Fruit fly (Drosophila melanogaster) whole organism, embryonic: ENCODE data around the gene dlg1.

Experiments
- CG10267 ChIP-seq: fragments of 200-800 bp; sonication (Bioruptor generic); optimal IDR thresholded peaks from 2 replicates; lab custom pipeline; 2018; ENCODE audit warnings: missing biosample characterization, mild to moderate bottlenecking, missing genetic modification characterization, moderate library complexity
- CG15696 ChIP-seq: fragments of 200-800 bp; sonication (Bioruptor generic); optimal IDR thresholded peaks from 2 replicates; lab custom pipeline; 2019; ENCODE audit warnings: missing biosample characterization, mild to moderate bottlenecking, missing genetic modification characterization, moderate library complexity
- CG16779 ChIP-seq: fragments of 200-800 bp; sonication (Bioruptor generic); IDR thresholded peaks from 2 replicates; pipeline ENCODE4 v1.3.6; 2022; ENCODE audit warnings: missing biosample characterization, missing genetic modification characterization
- CG17829 ChIP-seq: fragments of 200-800 bp; optimal IDR thresholded peaks from 2 replicates; lab custom pipeline; 2019; ENCODE audit warnings: missing biosample characterization, mild to moderate bottlenecking, missing genetic modification characterization, moderate library complexity
- CG18476 ChIP-seq: fragments of 200-800 bp; sonication (Bioruptor generic); optimal IDR thresholded peaks from 2 replicates; lab custom pipeline; 2016; ENCODE audit warnings: missing biosample characterization, mild to moderate bottlenecking, missing genetic modification characterization
- CG2712 ChIP-seq: fragments of 200-800 bp; optimal IDR thresholded peaks from 3 replicates; lab custom pipeline; 2019; ENCODE audit warnings: missing biosample characterization, mild to moderate bottlenecking, missing genetic modification characterization, moderate library complexity
- CG31388 ChIP-seq: fragments of 200-800 bp; sonication (Bioruptor generic); optimal IDR thresholded peaks from 2 replicates; lab custom pipeline; 2016; ENCODE audit warnings: missing biosample characterization, missing genetic modification characterization
- CG33557 ChIP-seq: fragments of 200-800 bp; sonication (Bioruptor generic); optimal IDR thresholded peaks from 2 replicates; lab custom pipeline; 2019; ENCODE audit warnings: missing biosample characterization, mild to moderate bottlenecking, missing genetic modification characterization, moderate library complexity
- CG3726 ChIP-seq: fragments of 200-800 bp; sonication (Bioruptor generic); IDR thresholded peaks from 3 replicates; pipeline ENCODE4, ENCODE4 v1.3.6; 2022; ENCODE audit warnings: missing biosample characterization, missing genetic modification characterization
- CG3838 ChIP-seq: fragments of 200-800 bp; sonication (Bioruptor generic); optimal IDR thresholded peaks from 3 replicates; lab custom pipeline; 2016; ENCODE audit warnings: missing biosample characterization, missing genetic modification characterization
- CG4328 ChIP-seq: fragments of 200-800 bp; sonication (Bioruptor generic); optimal IDR thresholded peaks from 3 replicates; lab custom pipeline; 2017; ENCODE audit warnings: missing biosample characterization, missing genetic modification reagents, missing genetic modification characterization
- CG4360 ChIP-seq: fragments of 200-800 bp; sonication (Bioruptor generic); IDR thresholded peaks from 2 replicates; pipeline ENCODE4 v1.3.6; 2022; ENCODE audit warnings: missing biosample characterization, missing genetic modification characterization
- CG4820 ChIP-seq: fragments of 200-800 bp; sonication (Bioruptor generic); optimal IDR thresholded peaks from 3 replicates; lab custom pipeline; 2016; ENCODE audit warnings: missing biosample characterization, missing genetic modification characterization
- CG5180 ChIP-seq: fragments of 200-800 bp; sonication (Bioruptor generic); optimal IDR thresholded peaks from 3 replicates; lab custom pipeline; 2017; ENCODE audit warnings: missing biosample characterization, missing genetic modification characterization, mild to moderate bottlenecking, moderate library complexity, missing genetic modification reagents
- CG6254 ChIP-seq: fragments of 200-800 bp; sonication (Bioruptor generic); optimal IDR thresholded peaks from 3 replicates; lab custom pipeline; 2017; ENCODE audit warnings: mild to moderate bottlenecking, missing biosample characterization, missing genetic modification reagents, missing genetic modification characterization
- CG6689 ChIP-seq: fragments of 200-800 bp; sonication (Bioruptor generic); IDR thresholded peaks from 2 replicates; pipeline ENCODE4 v1.3.6; 2022; ENCODE audit warnings: missing biosample characterization, missing genetic modification characterization
- CG6791 ChIP-seq: fragments of 200-800 bp; sonication (Bioruptor generic); IDR thresholded peaks from 3 replicates; pipeline ENCODE4 v1.3.6; 2022; ENCODE audit warnings: missing biosample characterization, missing genetic modification characterization; ENCODE audit not compliant: partially characterized antibody
- CG8281 ChIP-seq: fragments of 200-800 bp; sonication (Bioruptor generic); optimal IDR thresholded peaks from 2 replicates; lab custom pipeline; 2018; ENCODE audit warnings: missing biosample characterization, mild to moderate bottlenecking, missing genetic modification characterization, moderate library complexity
- CG8359 ChIP-seq: fragments of 200-800 bp; sonication (Bioruptor generic); optimal IDR thresholded peaks from 2 replicates; lab custom pipeline; 2017; ENCODE audit warnings: missing biosample characterization, mild to moderate bottlenecking, missing genetic modification characterization, borderline replicate concordance
- CG9437 ChIP-seq: fragments of 200-800 bp; sonication (Bioruptor generic); optimal IDR thresholded peaks from 2 replicates; lab custom pipeline; 2018; ENCODE audit warnings: missing biosample characterization, mild to moderate bottlenecking, missing genetic modification characterization
- CG9932 ChIP-seq: fragments of 200-800 bp; sonication (Bioruptor generic); IDR thresholded peaks from 2 replicates; pipeline ENCODE4 v1.3.6; 2022; ENCODE audit warnings: missing biosample characterization, missing genetic modification characterization
- CoRest ChIP-seq: fragments of 200-800 bp; sonication (Bioruptor generic); optimal IDR thresholded peaks from 3 replicates; lab custom pipeline; 2018; ENCODE audit warnings: missing biosample characterization, mild to moderate bottlenecking, missing genetic modification characterization, moderate library complexity
- D19A ChIP-seq: fragments of 200-800 bp; optimal IDR thresholded peaks from 3 replicates; lab custom pipeline; 2019; ENCODE audit warnings: missing biosample characterization, mild to moderate bottlenecking, missing genetic modification characterization, moderate library complexity
- Dfd ChIP-seq, 2 experiments: fragments of >200 bp; optimal IDR thresholded peaks; 2 replicates each; lab custom pipeline; 2017; ENCODE audit warnings: missing biosample characterization in 2 of 2, missing genetic modification characterization in 2 of 2
- Drgx ChIP-seq: fragments of 200-800 bp; sonication (Bioruptor generic); IDR thresholded peaks from 2 replicates; pipeline ENCODE4 v1.3.6; 2022; ENCODE audit warnings: missing biosample characterization, missing genetic modification characterization
- Ets65A ChIP-seq: fragments of 200-800 bp; sonication (Bioruptor generic); peaks from one replicate; lab custom pipeline; 2016; ENCODE audit warnings: missing biosample characterization, missing genetic modification characterization
- GATAe ChIP-seq: fragments of 200-800 bp; sonication (Bioruptor generic); conservative IDR thresholded peaks from 2 replicates; pipeline ENCODE4 v1.3.6; 2022; ENCODE audit warnings: missing biosample characterization, missing genetic modification characterization
- HmgZ ChIP-seq: fragments of 200-800 bp; sonication (Bioruptor generic); optimal IDR thresholded peaks from 2 replicates; lab custom pipeline; 2018; ENCODE audit warnings: missing biosample characterization, mild to moderate bottlenecking, missing genetic modification characterization
- Meics ChIP-seq: fragments of 200-800 bp; sonication (Bioruptor generic); optimal IDR thresholded peaks from 2 replicates; lab custom pipeline; 2017; ENCODE audit warnings: missing biosample characterization, mild to moderate bottlenecking, missing genetic modification characterization
- Mes4 ChIP-seq: fragments of 200-800 bp; sonication (Bioruptor generic); optimal IDR thresholded peaks from 2 replicates; lab custom pipeline; 2016; ENCODE audit warnings: missing biosample characterization, missing genetic modification characterization
- Mrtf ChIP-seq: fragments of 200-800 bp; sonication (Bioruptor generic); IDR thresholded peaks from 3 replicates; pipeline ENCODE4 v1.3.6; 2022; ENCODE audit warnings: missing biosample characterization, missing genetic modification characterization
- NC2β ChIP-seq: fragments of 200-800 bp; sonication (Bioruptor generic); optimal IDR thresholded peaks from 2 replicates; lab custom pipeline; 2016; ENCODE audit warnings: missing biosample characterization, missing genetic modification characterization
- PHDP ChIP-seq: fragments of 200-800 bp; sonication (Bioruptor generic); optimal IDR thresholded peaks from 3 replicates; lab custom pipeline; 2018; ENCODE audit warnings: missing biosample characterization, mild to moderate bottlenecking, missing genetic modification characterization, moderate library complexity
- Sry-β ChIP-seq: fragments of 200-800 bp; sonication (Bioruptor generic); optimal IDR thresholded peaks from 2 replicates; lab custom pipeline; 2018; ENCODE audit warnings: missing biosample characterization, mild to moderate bottlenecking, missing genetic modification characterization, moderate library complexity
- Trl ChIP-seq, 3 experiments: fragments of >200 bp in 2 of 3; fragments of 200-800 bp in 1 of 3; sonication (Bioruptor generic) in 1 of 3; optimal IDR thresholded peaks; 2 replicates in 1 of 3; 3 replicates in 2 of 3; lab custom pipeline; 2016 to 2017; ENCODE audit warnings: missing biosample characterization in 1 of 3, missing genetic modification characterization in 1 of 3
- en ChIP-seq: fragments of 200-800 bp; sonication (Bioruptor generic); optimal IDR thresholded peaks from 2 replicates; lab custom pipeline; 2016; ENCODE audit warnings: missing biosample characterization, missing genetic modification characterization
- gcm2 ChIP-seq: fragments of 200-800 bp; sonication (Bioruptor generic); optimal IDR thresholded peaks from 2 replicates; lab custom pipeline; 2016; ENCODE audit warnings: missing biosample characterization, missing genetic modification characterization
- ind ChIP-seq: fragments of 200-800 bp; sonication (Bioruptor generic); optimal IDR thresholded peaks from 3 replicates; lab custom pipeline; 2016; ENCODE audit warnings: missing biosample characterization, missing genetic modification characterization
- jing ChIP-seq: fragments of 200-800 bp; sonication (Bioruptor generic); optimal IDR thresholded peaks from 2 replicates; lab custom pipeline; 2018; ENCODE audit warnings: missing biosample characterization, mild to moderate bottlenecking, missing genetic modification characterization
- lov ChIP-seq, 2 experiments: fragments of 200-800 bp in 1 of 2; fragments of >200 bp in 1 of 2; sonication (Bioruptor generic) in 1 of 2; IDR thresholded peaks in 1 of 2; optimal IDR thresholded peaks in 1 of 2; 2 replicates in 1 of 2; 3 replicates in 1 of 2; pipeline versions ENCODE4 v1.3.6 to Lab custom; 2017 to 2022; ENCODE audit warnings: missing biosample characterization in 1 of 2, missing genetic modification characterization in 1 of 2
- pb ChIP-seq: fragments of 200-800 bp; sonication (Bioruptor generic); optimal IDR thresholded peaks from 3 replicates; lab custom pipeline; 2016; ENCODE audit warnings: missing biosample characterization, missing genetic modification characterization
- pnt ChIP-seq: fragments of 200-800 bp; sonication (Bioruptor generic); optimal IDR thresholded peaks from 3 replicates; lab custom pipeline; 2016; ENCODE audit warnings: missing biosample characterization, missing genetic modification characterization
- ro ChIP-seq: fragments of 200-800 bp; sonication (Bioruptor generic); IDR thresholded peaks from 2 replicates; pipeline ENCODE4 v1.3.6; 2022; ENCODE audit warnings: missing biosample characterization, missing genetic modification characterization
- schlank ChIP-seq: fragments of 200-800 bp; sonication (Bioruptor generic); optimal IDR thresholded peaks from 2 replicates; lab custom pipeline; 2018; ENCODE audit warnings: missing biosample characterization, mild to moderate bottlenecking, missing genetic modification characterization
- shn ChIP-seq: fragments of 200-800 bp; sonication (Bioruptor generic); optimal IDR thresholded peaks from 3 replicates; lab custom pipeline; 2016; ENCODE audit warnings: missing biosample characterization, missing genetic modification characterization
- so ChIP-seq: fragments of 200-800 bp; sonication (Bioruptor generic); IDR thresholded peaks from 3 replicates; pipeline ENCODE4 v1.3.6; 2022; ENCODE audit warnings: missing biosample characterization, missing genetic modification characterization
- sr ChIP-seq: fragments of 200-800 bp; sonication (Bioruptor generic); IDR thresholded peaks from 3 replicates; pipeline ENCODE4 v1.3.6; 2022; ENCODE audit warnings: missing biosample characterization, missing genetic modification characterization
- sug ChIP-seq: fragments of 200-800 bp; optimal IDR thresholded peaks from 2 replicates; lab custom pipeline; 2019; ENCODE audit warnings: missing biosample characterization, mild to moderate bottlenecking, missing genetic modification characterization, moderate library complexity
- tll ChIP-seq, 2 experiments: fragments of 200-800 bp in 1 of 2; fragments of >200 bp in 1 of 2; sonication (Bioruptor generic) in 1 of 2; optimal IDR thresholded peaks; 2 replicates each; lab custom pipeline; 2017 to 2019; ENCODE audit warnings: missing biosample characterization in 2 of 2, missing genetic modification characterization in 2 of 2, mild to moderate bottlenecking in 1 of 2, moderate library complexity in 1 of 2

dlg1 gene

DNA sequence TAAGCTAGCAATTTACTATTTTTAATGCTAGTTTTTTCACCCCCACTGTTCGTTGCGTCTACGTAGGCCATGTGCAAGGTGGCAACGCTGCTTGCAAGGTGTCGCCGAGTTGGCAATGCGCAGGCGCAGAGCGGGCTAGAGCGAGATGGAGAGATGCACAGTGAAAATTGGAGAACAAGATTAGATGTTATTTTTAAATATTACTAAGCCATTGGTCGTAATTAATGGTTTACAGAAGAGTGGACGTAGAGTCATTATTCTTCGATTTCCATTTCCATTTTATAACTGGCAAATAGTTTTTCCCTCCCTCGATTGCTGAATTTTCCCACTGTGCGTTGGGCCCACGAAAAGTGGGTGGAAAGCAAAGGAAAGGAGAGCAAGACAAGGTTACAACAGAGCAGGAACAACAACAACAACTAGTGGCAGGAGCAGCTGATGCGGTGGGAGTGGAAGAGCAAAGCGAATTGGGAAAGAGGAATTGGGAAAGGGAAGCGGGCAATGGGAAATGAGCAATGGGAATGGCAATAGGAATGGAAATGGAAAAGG, 83.5 kb downstream of the dlg1 start (continued):
- TF ChIP-seq Trl (optimal IDR thresholded peaks at IDR 0.05; lab: Kevin White, UChicago) (no peak), Trl (GFP tag; optimal IDR thresholded peaks at IDR 0.05; lab: Kevin White, UChicago) (peak; percentile 88), CG6689 (peak; percentile 83), tll (GFP tag; optimal IDR thresholded peaks at IDR 0.05; lab: Kevin White, UChicago) (no peak), so (peak; percentile 87), CG4360 (peak; percentile 89), CG15696 (no peak), shn (GFP tag; lab: Kevin White, UChicago) (peak; percentile 51), CoRest (tag; lab: Kevin White, UChicago) (peak; percentile 62), sug (peak; percentile 14), CG4820 (GFP tag; lab: Kevin White, UChicago) (peak; percentile 47), CG10267 (tag; lab: Kevin White, UChicago) (peak; percentile 62), Meics (GFP tag; lab: Kevin White, UChicago) (peak; percentile 64), D19A (peak; percentile 60), Drgx (GFP tag; lab: Robert Waterston, UW) (peak; percentile 95), CG17829 (tag; lab: Kevin White, UChicago) (peak; percentile 70), CG5180 (peak; percentile 46), Mrtf (peak; percentile 66; the same call in 1 of the 3 replicates), pb (GFP tag; lab: Kevin White, UChicago) (peak; percentile 75), CG6254 (GFP tag; lab: Kevin White, UChicago) (peak; percentile 55), CG31388 (GFP tag; lab: Kevin White, UChicago) (no peak), ind (GFP tag; lab: Kevin White, UChicago) (peak; percentile 71), ro (GFP tag; lab: Robert Waterston, UW) (peak; percentile 50; the same call in 1 of the 2 replicates), CG6791 (no peak), GATAe (no peak), sr (GFP tag; lab: Robert Waterston, UW) (peak; percentile 75), schlank (peak; percentile 59), CG3838 (GFP tag; lab: Kevin White, UChicago) (no peak), CG16779 (GFP tag; lab: Robert Waterston, UW) (peak; percentile 43; the same call in 1 of the 2 replicates), CG2712 (tag; lab: Kevin White, UChicago) (peak; percentile 78), CG9437 (GFP tag; lab: Kevin White, UChicago) (peak; percentile 33), CG33557 (GFP tag; lab: Kevin White, UChicago) (no peak), CG9932 (GFP tag; lab: Robert Waterston, UW) (peak; percentile 66), jing (peak; percentile 50), lov (optimal IDR thresholded peaks at IDR 0.05; lab: Kevin White, UChicago) (no peak), lov (GFP tag; IDR thresholded peaks at IDR 0.05; lab: Robert Waterston, UW) (peak; percentile 68; the same call in 2 of the 3 replicates), CG8281 (peak; percentile 20), NC2β (GFP tag; lab: Kevin White, UChicago) (peak; percentile 64), Dfd (GFP tag; optimal IDR thresholded peaks at IDR 0.05; lab: Kevin White, UChicago) (no peak), Sry-β (GFP tag; lab: Kevin White, UChicago) (no peak), CG4328 (GFP tag; lab: Kevin White, UChicago) (no peak), Ets65A (peak; percentile 95), pnt (GFP tag; lab: Kevin White, UChicago) (peak; percentile 79), CG3726 (GFP tag; lab: Robert Waterston, UW) (peak; percentile 73; the same call in 2 of the 3 replicates), Mes4 (peak; percentile 62), gcm2 (GFP tag; lab: Kevin White, UChicago) (no peak), CG8359 (GFP tag; lab: Kevin White, UChicago) (no peak), CG18476 (GFP tag; lab: Kevin White, UChicago) (peak; percentile 64), PHDP (tag; lab: Kevin White, UChicago) (peak; percentile 70), HmgZ (peak; percentile 45), en (GFP tag; lab: Kevin White, UChicago) (peak; percentile 62)
